Worm (Caenorhabditis elegans): ENCODE measurements around the gene R10D12.6.

DNA sequence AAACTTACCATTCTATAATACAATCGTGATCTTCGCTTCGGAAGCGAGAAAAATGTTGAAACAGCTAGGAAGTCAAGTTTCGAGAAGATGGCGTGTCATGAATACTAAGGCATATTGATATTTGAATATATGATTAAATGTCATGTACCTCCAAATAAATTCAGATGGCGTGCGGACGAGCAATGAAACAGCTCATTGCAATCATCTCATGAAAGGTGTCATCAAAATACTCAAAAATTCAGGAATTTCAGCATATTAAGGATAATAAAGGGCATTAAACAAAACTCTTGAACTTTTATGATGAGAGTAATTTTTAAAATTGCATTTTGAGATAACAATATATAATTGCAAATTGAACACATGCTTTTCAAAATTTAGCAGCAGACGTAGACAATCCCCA is 33.7 kb upstream of the R10D12.6 start, which contains the start of gene gcy-32:
- TF ChIP-seq mdl-1 (tag; optimal IDR thresholded peaks at IDR 0.05) (no peak), nhr-77 (tag; optimal IDR thresholded peaks at IDR 0.05) (no peak), daf-12 (tag; optimal IDR thresholded peaks at IDR 0.05) (no peak), unc-62 (GFP tag; optimal IDR thresholded peaks at IDR 0.05 in 1 of 2) (no peak), unc-62 (tag; optimal IDR thresholded peaks at IDR 0.05) (no peak), nhr-10 (tag; optimal IDR thresholded peaks at IDR 0.05) (no peak)
